Worm (Caenorhabditis elegans): Measurements from ENCODE around the gene fbxc-29.

fbxc-29 gene

ce11 chrII:913222-913722, 2.6 kb upstream of the fbxc-29 start, which contains the start of gene fbxc-33:
fbxc-33 (plus strand) TSS chrII:913672.
- TF ChIP-seq Y67H2A.10 (GFP tag; conservative IDR thresholded peaks at IDR 0.05) (no peak), snpc-4 (GFP tag; optimal IDR thresholded peaks at IDR 0.05) (no peak), snpc-4 (tag; optimal IDR thresholded peaks at IDR 0.05) (no peak), hsf-1 (GFP tag; IDR thresholded peaks at IDR 0.05) (no peak), nfya-2 (GFP tag; IDR thresholded peaks at IDR 0.05) (no peak), madf-3 (GFP tag; IDR thresholded peaks at IDR 0.05) (no peak), hlh-26 (GFP tag; conservative IDR thresholded peaks at IDR 0.05) (no peak), mcd-1 (GFP tag; IDR thresholded peaks at IDR 0.05) (peak; percentile 75), nhr-27 (tag; optimal IDR thresholded peaks at IDR 0.05) (no peak)

- TF ChIP-seq dox-1 (GFP tag; IDR thresholded peaks at IDR 0.05) (peak; percentile 63), hlh-26 (GFP tag; conservative IDR thresholded peaks at IDR 0.05) (no peak), atf-7 (tag; optimal IDR thresholded peaks at IDR 0.05) (peak; percentile 48), mcd-1 (GFP tag; IDR thresholded peaks at IDR 0.05) (peak; percentile 35; the same call in 1 of the 2 replicates), dpl-1 (GFP tag; optimal IDR thresholded peaks at IDR 0.05) (no peak), K11D2.4 (GFP tag; IDR thresholded peaks at IDR 0.05) (no peak), fkh-3 (tag; optimal IDR thresholded peaks at IDR 0.05) (no peak), nhr-80 (tag; optimal IDR thresholded peaks at IDR 0.05) (peak; percentile 95), ztf-22 (GFP tag; optimal IDR thresholded peaks at IDR 0.05) (peak; percentile 67), pha-4 (tag; optimal IDR thresholded peaks at IDR 0.05) (peak; percentile 89), ets-4 (GFP tag; optimal IDR thresholded peaks at IDR 0.05) (peak; percentile 94)
Observed at ce11 chrII:915206-915605, 674 bp upstream of the fbxc-29 start.

ce11 chrII:917324-917723, 1.4 kb downstream of the fbxc-29 start, which contains the start of gene fbxc-30:
fbxc-30 (plus strand) TSS chrII:917624.
- TF ChIP-seq nhr-27 (tag; optimal IDR thresholded peaks at IDR 0.05) (no peak), nhr-179 (tag; optimal IDR thresholded peaks at IDR 0.05) (no peak), mcd-1 (GFP tag; IDR thresholded peaks at IDR 0.05) (no peak), madf-10 (tag; optimal IDR thresholded peaks at IDR 0.05) (no peak), pha-4 (tag; optimal IDR thresholded peaks at IDR 0.05) (no peak), madf-6 (GFP tag; IDR thresholded peaks at IDR 0.05) (no peak), lag-1 (GFP tag; IDR thresholded peaks at IDR 0.05) (no peak), rpc-1 (optimal IDR thresholded peaks at IDR 0.05) (no peak), rpc-1 (tag; optimal IDR thresholded peaks at IDR 0.05) (no peak), ztf-22 (GFP tag; optimal IDR thresholded peaks at IDR 0.05) (no peak), ztf-25 (GFP tag; IDR thresholded peaks at IDR 0.05) (no peak), ztf-6 (GFP tag; IDR thresholded peaks at IDR 0.05) (no peak), mes-4 (tag; optimal IDR thresholded peaks at IDR 0.05) (no peak), F57A8.1 (GFP tag; optimal IDR thresholded peaks at IDR 0.05) (no peak), dpff-1 (tag; optimal IDR thresholded peaks at IDR 0.05) (no peak), unc-130 (GFP tag; optimal IDR thresholded peaks at IDR 0.05) (no peak), ceh-58 (GFP tag; IDR thresholded peaks at IDR 0.05) (no peak), nfyb-1 (GFP tag; IDR thresholded peaks at IDR 0.05) (no peak), cebp-1 (GFP tag; IDR thresholded peaks at IDR 0.05) (no peak), cebp-1 (tag; optimal IDR thresholded peaks at IDR 0.05) (no peak), ceh-79 (tag; optimal IDR thresholded peaks at IDR 0.05) (no peak), ccch-3 (GFP tag; optimal IDR thresholded peaks at IDR 0.05) (no peak)

- no peak for TF ChIP-seq snpc-1.1 (tag; optimal IDR thresholded peaks at IDR 0.05; ENCODE audit: insufficient read depth)
- TF ChIP-seq lir-1 (GFP tag; conservative IDR thresholded peaks at IDR 0.05) = no peak
- no peak for TF ChIP-seq attf-5 (GFP tag; optimal IDR thresholded peaks at IDR 0.05)
- TF ChIP-seq ZK185.1 (tag; optimal IDR thresholded peaks at IDR 0.05; ENCODE audit: poor library complexity, severe bottlenecking) = no peak
- no peak for TF ChIP-seq dpff-1 (tag; optimal IDR thresholded peaks at IDR 0.05)
- no peak for TF ChIP-seq snpc-4 (GFP tag; optimal IDR thresholded peaks at IDR 0.05)
- no peak for TF ChIP-seq snpc-4 (tag; optimal IDR thresholded peaks at IDR 0.05)
- no peak for TF ChIP-seq rpc-1 (optimal IDR thresholded peaks at IDR 0.05)
- TF ChIP-seq rpc-1 (tag; optimal IDR thresholded peaks at IDR 0.05) = no peak
- no peak for TF ChIP-seq lin-26 (GFP tag; IDR thresholded peaks at IDR 0.05)
- TF ChIP-seq ztf-3 (GFP tag; optimal IDR thresholded peaks at IDR 0.05) = no peak
- no peak for TF ChIP-seq attf-3 (GFP tag; conservative IDR thresholded peaks at IDR 0.05)
Observed at ce11 chrII:920326-920725, 4.4 kb downstream of the fbxc-29 start.

All from whole organism, young adult.